Worm (Caenorhabditis elegans): Measurements from ENCODE around the gene Y41E3.22.
"Not testable (repeated sequence)": the region's sequence is repeated elsewhere in the genome, so short reads cannot be mapped to it uniquely, and the experiment has no call there.

Gene Y41E3.22

ce11 chrIV:14932640-14933039, 17.9 kb upstream of the Y41E3.22 start, which contains the start of gene Y57G11C.1131:
Y57G11C.1131 (plus strand) TSS chrIV:14932972.
- TF ChIP-seq efl-1 (optimal IDR thresholded peaks at IDR 0.05) (no peak), efl-1 (GFP tag; optimal IDR thresholded peaks at IDR 0.05 in 1 of 2) (peak in 1 of 2 experiments; percentile 70), alr-1 (tag; optimal IDR thresholded peaks at IDR 0.05; ENCODE audit: borderline replicate concordance) (no peak)

- TF ChIP-seq lir-3 (tag; optimal IDR thresholded peaks at IDR 0.05; ENCODE audit: poor library complexity) (no peak), nhr-71 (tag; optimal IDR thresholded peaks at IDR 0.05) (no peak), vab-15 (tag; optimal IDR thresholded peaks at IDR 0.05) (no peak), ceh-82 (tag; optimal IDR thresholded peaks at IDR 0.05) (no peak), fkh-10 (GFP tag; optimal IDR thresholded peaks at IDR 0.05) (no peak), mdl-1 (tag; optimal IDR thresholded peaks at IDR 0.05) (no peak), unc-98 (GFP tag; IDR thresholded peaks at IDR 0.05) (no peak), snu-23 (GFP tag; optimal IDR thresholded peaks at IDR 0.05) (no peak)
These were observed 13.5 kb upstream of the Y41E3.22 start, which contains the start of gene Y57G11C.1144 for ce11 chrIV:14937017-14937416. Y57G11C.1144 (plus strand) TSS chrIV:14937317.

DNA sequence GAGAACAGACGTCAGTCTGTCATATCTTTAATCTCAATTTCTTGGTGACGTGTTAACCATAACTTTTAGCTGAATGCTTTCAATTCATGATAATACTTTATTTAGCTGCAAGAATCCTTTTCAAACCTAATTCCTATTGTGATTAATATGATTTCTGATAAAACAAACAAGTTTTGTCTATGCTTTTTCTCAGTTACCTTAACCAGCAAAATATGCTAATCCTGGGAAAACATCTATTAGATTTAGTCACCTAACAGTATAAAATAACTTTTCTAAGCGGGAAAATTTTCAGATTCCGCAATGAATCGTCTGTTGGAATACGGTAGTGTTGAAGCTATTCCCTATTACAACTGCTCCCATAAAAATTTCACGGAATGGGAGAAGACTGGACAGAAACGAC, 11.9 kb upstream of the Y41E3.22 start, which contains the start of gene Y57G11C.30:
Gene Y57G11C.30, plus strand, starts transcription at position 301 of the 400 bp plus-strand sequence.
- not testable (repeated sequence) for TF ChIP-seq zag-1, ceh-82, F16B12.6 (tag; optimal IDR thresholded peaks at IDR 0.05)

DNA sequence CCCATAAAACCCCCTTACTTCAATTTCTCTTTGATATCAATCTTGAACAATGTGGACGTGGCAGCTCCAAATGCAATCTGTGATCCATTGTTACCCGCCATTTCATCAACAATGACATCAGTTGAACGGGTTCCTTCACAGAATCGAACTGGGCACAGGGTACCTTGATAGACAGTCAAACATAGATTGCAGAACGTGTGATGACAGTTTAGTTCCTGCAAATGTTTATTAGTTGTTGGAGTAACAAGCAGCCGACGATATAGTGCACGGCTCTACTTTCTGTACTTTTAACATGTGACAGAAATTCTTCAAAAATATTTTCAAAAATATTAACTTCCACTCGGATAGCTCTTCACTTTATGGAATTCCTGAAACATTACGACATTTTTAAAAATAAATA, 6.3 kb upstream of the Y41E3.22 start, which contains the start of gene Y57G11C.48:
Gene Y57G11C.48, minus strand, starts transcription at position 101 of the 400 bp plus-strand sequence.
- TF ChIP-seq lsy-2 (tag; optimal IDR thresholded peaks at IDR 0.05) (no peak), tbx-2 (tag; optimal IDR thresholded peaks at IDR 0.05) (no peak), alr-1 (tag; optimal IDR thresholded peaks at IDR 0.05; ENCODE audit: borderline replicate concordance) (no peak), tlp-1 (tag; optimal IDR thresholded peaks at IDR 0.05) (no peak), zip-4 (GFP tag; optimal IDR thresholded peaks at IDR 0.05) (no peak)

DNA sequence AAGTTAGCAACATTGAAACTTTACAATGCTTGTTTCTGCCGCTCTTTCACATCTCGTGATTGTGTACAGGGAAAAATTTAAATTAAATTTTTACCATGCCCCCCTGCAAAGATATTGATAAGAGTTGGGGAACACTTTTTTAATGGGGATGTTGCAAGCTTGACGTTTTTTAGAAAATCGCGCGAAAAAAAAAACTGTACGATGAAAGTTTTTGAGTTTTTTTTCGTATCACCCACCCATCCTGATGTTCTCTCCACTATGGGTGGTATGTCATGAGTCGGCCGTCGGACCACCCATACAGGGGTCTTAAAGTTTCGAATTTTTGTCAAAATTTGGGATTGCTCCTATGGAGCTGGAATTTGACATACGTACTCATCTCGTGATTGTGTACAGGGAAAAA, 1.5 kb upstream of the Y41E3.22 start:
- TF ChIP-seq lir-3 (tag; optimal IDR thresholded peaks at IDR 0.05; ENCODE audit: poor library complexity) (no peak), xbp-1 (tag; optimal IDR thresholded peaks at IDR 0.05) (no peak), efl-1 (optimal IDR thresholded peaks at IDR 0.05) (no peak), efl-1 (GFP tag; optimal IDR thresholded peaks at IDR 0.05 in 1 of 2) (peak in 1 of 2 experiments; percentile 47), ztf-11 (tag; optimal IDR thresholded peaks at IDR 0.05) (no peak), lin-35 (GFP tag; optimal IDR thresholded peaks at IDR 0.05) (no peak), fkh-8 (tag; optimal IDR thresholded peaks at IDR 0.05) (no peak)

- TF ChIP-seq nhr-76 (tag; optimal IDR thresholded peaks at IDR 0.05) (no peak), egl-27 (tag; optimal IDR thresholded peaks at IDR 0.05) (no peak), aha-1 (tag; optimal IDR thresholded peaks at IDR 0.05) (no peak), ceh-90 (tag; optimal IDR thresholded peaks at IDR 0.05) (no peak), nhr-47 (tag; optimal IDR thresholded peaks at IDR 0.05) (no peak), elt-2 (tag; optimal IDR thresholded peaks at IDR 0.05) (no peak), grh-1 (GFP tag; IDR thresholded peaks at IDR 0.05) (no peak), egl-13 (tag; optimal IDR thresholded peaks at IDR 0.05) (no peak)
These were observed 3.3 kb downstream of the Y41E3.22 start for ce11 chrIV:14953802-14954201.

- no peak for TF ChIP-seq elt-3 (tag; optimal IDR thresholded peaks at IDR 0.05)
- TF ChIP-seq alr-1 (tag; optimal IDR thresholded peaks at IDR 0.05; ENCODE audit: borderline replicate concordance) = no peak
- TF ChIP-seq efl-1 (optimal IDR thresholded peaks at IDR 0.05) = peak in 1 of 2 experiments; percentile 40
- peak in 1 of 2 experiments; percentile 5 for TF ChIP-seq efl-1 (GFP tag; optimal IDR thresholded peaks at IDR 0.05 in 1 of 2)
- peak in 1 of 2 experiments; percentile 43 for TF ChIP-seq lsy-2 (tag; optimal IDR thresholded peaks at IDR 0.05)
- TF ChIP-seq fkh-4 (tag; optimal IDR thresholded peaks at IDR 0.05; ENCODE audit: borderline replicate concordance) = no peak
- TF ChIP-seq pqm-1 (tag; optimal IDR thresholded peaks at IDR 0.05) = no peak
- no peak for TF ChIP-seq nhr-19 (GFP tag; conservative IDR thresholded peaks at IDR 0.05)
- no peak for TF ChIP-seq nhr-20 (tag; optimal IDR thresholded peaks at IDR 0.05)
- TF ChIP-seq mdl-1 (tag; optimal IDR thresholded peaks at IDR 0.05) = no peak
- peak in 2 of 3 experiments; percentile 17 to 26 for TF ChIP-seq dpl-1 (GFP tag; optimal IDR thresholded peaks at IDR 0.05)
- no peak for TF ChIP-seq ceh-88 (GFP tag; IDR thresholded peaks at IDR 0.05)
- TF ChIP-seq mef-2 (tag; optimal IDR thresholded peaks at IDR 0.05) = no peak
- TF ChIP-seq grh-1 (GFP tag; IDR thresholded peaks at IDR 0.05) = no peak
- no peak for TF ChIP-seq zag-1 (tag; optimal IDR thresholded peaks at IDR 0.05)
- no peak for TF ChIP-seq tbx-2 (tag; optimal IDR thresholded peaks at IDR 0.05)
- TF ChIP-seq lir-3 (tag; optimal IDR thresholded peaks at IDR 0.05; ENCODE audit: poor library complexity) = no peak
- TF ChIP-seq nhr-77 (tag; optimal IDR thresholded peaks at IDR 0.05) = no peak
- no peak for TF ChIP-seq jun-1 (tag; optimal IDR thresholded peaks at IDR 0.05)
These were observed 4.3 kb downstream of the Y41E3.22 start for ce11 chrIV:14954842-14955241.
